Worm (Caenorhabditis elegans): ENCODE results near the gene T10B5.8.

DNA sequence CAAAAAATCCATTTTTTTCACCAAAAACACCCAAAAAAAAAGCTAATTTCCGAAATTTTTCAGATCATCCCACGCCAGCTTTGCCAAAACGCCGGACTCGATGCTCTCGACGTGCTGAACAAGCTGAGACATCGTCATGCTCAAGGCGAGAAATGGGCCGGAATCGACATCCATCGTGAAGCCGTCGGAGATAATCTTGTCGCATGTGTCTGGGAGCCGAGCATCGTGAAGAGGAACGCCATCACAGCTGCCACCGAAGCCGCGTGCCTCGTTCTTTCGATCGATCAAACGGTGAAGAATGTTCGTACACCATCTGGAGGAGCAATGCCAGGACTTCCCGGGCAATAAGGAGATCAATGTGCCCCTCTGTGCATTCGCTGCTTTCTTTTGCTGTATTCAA is 33.0 kb downstream of the T10B5.8 start:
- TF ChIP-seq W03F9.2 (tag; optimal IDR thresholded peaks at IDR 0.05) (no peak), him-1 (tag; optimal IDR thresholded peaks at IDR 0.05) (no peak)
